Worm (Caenorhabditis elegans): ENCODE measurements around the gene igeg-1.

ce11 chrIV:4605608-4606007, 43.2 kb downstream of the igeg-1 start, which contains the start of gene nspg-10:
- TF ChIP-seq W03F9.2 (tag; optimal IDR thresholded peaks at IDR 0.05) = no peak
- no peak for TF ChIP-seq him-1 (tag; optimal IDR thresholded peaks at IDR 0.05)
